Worm (Caenorhabditis elegans): ENCODE results near the gene ttr-51.

The ttr-51 gene

ce11 chrIV:13246961-13247360 lies 5.2 kb downstream of the ttr-51 start, which contains the start of gene JC8.7:
Gene JC8.7 (plus strand): TSS chrIV:13247261.
- TF ChIP-seq lin-39 (tag; optimal IDR thresholded peaks at IDR 0.05) (no peak), ceh-82 (tag; optimal IDR thresholded peaks at IDR 0.05) (no peak), unc-39 (tag; optimal IDR thresholded peaks at IDR 0.05) (no peak), nhr-12 (tag; optimal IDR thresholded peaks at IDR 0.05) (no peak), elt-1 (tag; optimal IDR thresholded peaks at IDR 0.05) (no peak), F13H6.1 (tag; optimal IDR thresholded peaks at IDR 0.05) (no peak), ama-1 (optimal IDR thresholded peaks at IDR 0.05) (no peak), blmp-1 (tag; optimal IDR thresholded peaks at IDR 0.05; ENCODE audit: insufficient read depth) (no peak), skn-1 (tag; optimal IDR thresholded peaks at IDR 0.05) (no peak), elt-3 (tag; optimal IDR thresholded peaks at IDR 0.05) (no peak), mab-5 (tag; optimal IDR thresholded peaks at IDR 0.05) (no peak), nhr-25 (tag; optimal IDR thresholded peaks at IDR 0.05) (no peak), sma-3 (GFP tag; optimal IDR thresholded peaks at IDR 0.05) (no peak)

- TF ChIP-seq sma-3 (GFP tag; optimal IDR thresholded peaks at IDR 0.05) (no peak), unc-55 (GFP tag; optimal IDR thresholded peaks at IDR 0.05) (no peak)
These were observed 8.1 kb downstream of the ttr-51 start, which contains the start of gene cox-11 for ce11 chrIV:13244024-13244423. Gene cox-11 (plus strand): TSS chrIV:13244324.

ce11 chrIV:13243375-13243774 lies 8.7 kb downstream of the ttr-51 start, which contains the start of gene JC8.4:
Gene JC8.4 (plus strand): TSS chrIV:13243675.
- TF ChIP-seq sem-4 (tag; optimal IDR thresholded peaks at IDR 0.05) (no peak), sma-9 (GFP tag; optimal IDR thresholded peaks at IDR 0.05) (no peak), sma-9 (tag; optimal IDR thresholded peaks at IDR 0.05) (no peak), ztf-4 (tag; optimal IDR thresholded peaks at IDR 0.05) (no peak), unc-39 (tag; optimal IDR thresholded peaks at IDR 0.05) (no peak), fos-1 (tag; optimal IDR thresholded peaks at IDR 0.05) (no peak), ZK546.5 (tag; optimal IDR thresholded peaks at IDR 0.05) (no peak), peb-1 (tag; optimal IDR thresholded peaks at IDR 0.05) (no peak), zag-1 (tag; optimal IDR thresholded peaks at IDR 0.05) (no peak), lin-39 (tag; optimal IDR thresholded peaks at IDR 0.05) (no peak)

- TF ChIP-seq ama-1 (optimal IDR thresholded peaks at IDR 0.05) (no peak), lsy-2 (tag; optimal IDR thresholded peaks at IDR 0.05) (no peak), elt-1 (tag; optimal IDR thresholded peaks at IDR 0.05) (no peak), sma-9 (GFP tag; optimal IDR thresholded peaks at IDR 0.05) (no peak), sma-9 (tag; optimal IDR thresholded peaks at IDR 0.05) (no peak), sem-4 (tag; optimal IDR thresholded peaks at IDR 0.05) (no peak), unc-55 (GFP tag; optimal IDR thresholded peaks at IDR 0.05) (no peak), nhr-23 (tag; optimal IDR thresholded peaks at IDR 0.05) (no peak), nhr-237 (tag; optimal IDR thresholded peaks at IDR 0.05) (no peak), C34F6.9 (tag; optimal IDR thresholded peaks at IDR 0.05) (no peak), unc-39 (tag; optimal IDR thresholded peaks at IDR 0.05) (no peak), nhr-21 (tag; optimal IDR thresholded peaks at IDR 0.05) (no peak)
These were observed 10.8 kb downstream of the ttr-51 start for ce11 chrIV:13241340-13241739.

ce11 chrIV:13240842-13241143 lies 11.3 kb downstream of the ttr-51 start, which contains the start of gene lin-54:
Gene lin-54 (plus strand): TSS chrIV:13241044.
- TF ChIP-seq lin-11 (tag; optimal IDR thresholded peaks at IDR 0.05) (no peak), lin-39 (tag; optimal IDR thresholded peaks at IDR 0.05) (no peak), sma-9 (GFP tag; optimal IDR thresholded peaks at IDR 0.05) (no peak), sma-9 (tag; optimal IDR thresholded peaks at IDR 0.05) (no peak), ceh-16 (tag; optimal IDR thresholded peaks at IDR 0.05) (no peak), ztf-11 (tag; optimal IDR thresholded peaks at IDR 0.05) (no peak), nhr-12 (tag; optimal IDR thresholded peaks at IDR 0.05) (no peak), ztf-4 (tag; optimal IDR thresholded peaks at IDR 0.05) (no peak), blmp-1 (tag; optimal IDR thresholded peaks at IDR 0.05; ENCODE audit: insufficient read depth) (no peak), unc-55 (GFP tag; optimal IDR thresholded peaks at IDR 0.05) (no peak), Y55F3AM.14 (GFP tag; optimal IDR thresholded peaks at IDR 0.05) (no peak), crh-2 (tag; optimal IDR thresholded peaks at IDR 0.05) (no peak), elt-1 (tag; optimal IDR thresholded peaks at IDR 0.05) (no peak), ZK546.5 (tag; optimal IDR thresholded peaks at IDR 0.05) (no peak)

Measured in whole organism, L2 larva.